Worm (Caenorhabditis elegans): ENCODE measurements around the gene cpg-8.

ce11 chrV:4676092-4676491, 16.1 kb downstream of the cpg-8 start, which contains the start of gene K03B4.6:
- TF ChIP-seq nhr-237 (tag; optimal IDR thresholded peaks at IDR 0.05) = no peak
- TF ChIP-seq zip-8 (tag; optimal IDR thresholded peaks at IDR 0.05) = no peak
- no peak for TF ChIP-seq nhr-76 (tag; optimal IDR thresholded peaks at IDR 0.05)
- no peak for TF ChIP-seq flh-1 (GFP tag; optimal IDR thresholded peaks at IDR 0.05)
- no peak for TF ChIP-seq blmp-1 (tag; optimal IDR thresholded peaks at IDR 0.05)
- TF ChIP-seq elt-3 (tag; optimal IDR thresholded peaks at IDR 0.05) = no peak
- no peak for TF ChIP-seq nhr-12 (tag; optimal IDR thresholded peaks at IDR 0.05)
- no peak for TF ChIP-seq lin-32 (GFP tag; optimal IDR thresholded peaks at IDR 0.05)
- no peak for TF ChIP-seq pha-4 (tag; optimal IDR thresholded peaks at IDR 0.05)
- no peak for TF ChIP-seq mab-5 (tag; optimal IDR thresholded peaks at IDR 0.05)
